Fruit fly (Drosophila melanogaster) whole organism, embryonic: ENCODE data around the gene dsx-c73A.

Experiments
- Adf1 ChIP-seq: fragments of 200-800 bp; sonication (Bioruptor generic); IDR thresholded peaks from 2 replicates; pipeline ENCODE4 v1.3.6; 2022; ENCODE audit warnings: missing biosample characterization, missing genetic modification characterization
- B-H1 ChIP-seq: fragments of 200-800 bp; sonication (Bioruptor generic); IDR thresholded peaks from 3 replicates; pipeline ENCODE4 v1.3.6; 2022; ENCODE audit warnings: missing biosample characterization, missing genetic modification characterization
- Blimp-1 ChIP-seq: fragments of 200-800 bp; sonication (Bioruptor generic); optimal IDR thresholded peaks from 3 replicates; lab custom pipeline; 2018; ENCODE audit warnings: missing biosample characterization, missing genetic modification characterization, mild to moderate bottlenecking, moderate library complexity, missing genetic modification reagents
- CG10267 ChIP-seq: fragments of 200-800 bp; sonication (Bioruptor generic); optimal IDR thresholded peaks from 2 replicates; lab custom pipeline; 2018; ENCODE audit warnings: missing biosample characterization, mild to moderate bottlenecking, missing genetic modification characterization, moderate library complexity
- CG11504 ChIP-seq: fragments of 200-800 bp; sonication (Bioruptor generic); optimal IDR thresholded peaks from 3 replicates; lab custom pipeline; 2019; ENCODE audit warnings: missing biosample characterization, mild to moderate bottlenecking, missing genetic modification characterization, moderate library complexity
- CG12104 ChIP-seq: fragments of 200-800 bp; sonication (Bioruptor generic); optimal IDR thresholded peaks from 3 replicates; lab custom pipeline; 2016; ENCODE audit warnings: missing biosample characterization, missing genetic modification characterization
- CG12299 ChIP-seq: fragments of 200-800 bp; sonication (Bioruptor generic); optimal IDR thresholded peaks from 2 replicates; lab custom pipeline; 2018; ENCODE audit warnings: missing biosample characterization, mild to moderate bottlenecking, missing genetic modification characterization
- CG1233 ChIP-seq: fragments of 200-800 bp; sonication (Bioruptor generic); optimal IDR thresholded peaks from 4 replicates; lab custom pipeline; 2018; ENCODE audit warnings: missing biosample characterization, mild to moderate bottlenecking, missing genetic modification characterization
- CG12391 ChIP-seq: fragments of 200-800 bp; sonication (Bioruptor generic); optimal IDR thresholded peaks from 3 replicates; lab custom pipeline; 2018; ENCODE audit warnings: missing biosample characterization, mild to moderate bottlenecking, missing genetic modification characterization, moderate library complexity
- CG13287 ChIP-seq: fragments of 200-800 bp; sonication (Bioruptor generic); IDR thresholded peaks from 2 replicates; pipeline ENCODE4 v1.3.6; 2022; ENCODE audit warnings: missing biosample characterization, missing genetic modification characterization; ENCODE audit not compliant: partially characterized antibody
- CG14710 ChIP-seq: fragments of 200-800 bp; sonication (Bioruptor generic); optimal IDR thresholded peaks from 3 replicates; lab custom pipeline; 2019; ENCODE audit warnings: missing biosample characterization, mild to moderate bottlenecking, missing genetic modification characterization, moderate library complexity
- CG14860 ChIP-seq: fragments of 200-800 bp; sonication (Bioruptor generic); IDR thresholded peaks from 3 replicates; pipeline ENCODE4 v1.3.6; 2022; ENCODE audit warnings: missing biosample characterization, missing genetic modification characterization; ENCODE audit not compliant: partially characterized antibody
- CG15514 ChIP-seq: fragments of 200-800 bp; sonication (Bioruptor generic); optimal IDR thresholded peaks from 3 replicates; lab custom pipeline; 2017; ENCODE audit warnings: missing biosample characterization, missing genetic modification characterization, mild to moderate bottlenecking, moderate library complexity, missing genetic modification reagents
- CG18011 ChIP-seq: fragments of 200-800 bp; sonication (Bioruptor generic); optimal IDR thresholded peaks from 2 replicates; lab custom pipeline; 2017; ENCODE audit warnings: missing biosample characterization, missing genetic modification characterization, mild to moderate bottlenecking, moderate library complexity, missing genotype
- CG18599 ChIP-seq: fragments of 200-800 bp; sonication (Bioruptor generic); optimal IDR thresholded peaks from 3 replicates; lab custom pipeline; 2017; ENCODE audit warnings: missing biosample characterization, missing genetic modification characterization, mild to moderate bottlenecking, moderate library complexity, missing genetic modification reagents
- CG31441 ChIP-seq: fragments of 200-800 bp; sonication (Bioruptor generic); IDR thresholded peaks from 2 replicates; pipeline ENCODE4 v1.3.6; 2022; ENCODE audit warnings: missing biosample characterization, missing genetic modification characterization
- CG33213 ChIP-seq: fragments of 200-800 bp; sonication (Bioruptor generic); optimal IDR thresholded peaks from 3 replicates; lab custom pipeline; 2016; ENCODE audit warnings: missing biosample characterization, missing genetic modification characterization
- CHES-1-like ChIP-seq: fragments of 200-800 bp; sonication (Bioruptor generic); optimal IDR thresholded peaks from 2 replicates; lab custom pipeline; 2016; ENCODE audit warnings: missing biosample characterization, missing genetic modification characterization
- D ChIP-seq, 2 experiments: fragments of 200-800 bp in 1 of 2; fragments of >200 bp in 1 of 2; sonication (Bioruptor generic) in 1 of 2; optimal IDR thresholded peaks; 2 replicates in 1 of 2; 3 replicates in 1 of 2; lab custom pipeline; 2017; ENCODE audit warnings: mild to moderate bottlenecking in 1 of 2, missing biosample characterization in 1 of 2, missing genetic modification characterization in 1 of 2, missing genetic modification reagents in 1 of 2
- Dll ChIP-seq: fragments of 200-800 bp; sonication (Bioruptor generic); IDR thresholded peaks from 4 replicates; pipeline ENCODE4 v1.3.6; 2022; ENCODE audit warnings: missing biosample characterization, missing genetic modification characterization; ENCODE audit not compliant: partially characterized antibody
- Dp ChIP-seq: fragments of 200-800 bp; sonication (Bioruptor generic); optimal IDR thresholded peaks from 2 replicates; lab custom pipeline; 2018; ENCODE audit warnings: missing biosample characterization, mild to moderate bottlenecking, missing genetic modification characterization, moderate library complexity
- Dref ChIP-seq: fragments of 200-800 bp; sonication (Bioruptor generic); IDR thresholded peaks from 2 replicates; pipeline ENCODE4 v1.3.6; 2022; ENCODE audit warnings: missing biosample characterization, missing genetic modification characterization
- E2f2 ChIP-seq: fragments of 200-800 bp; sonication (Bioruptor generic); IDR thresholded peaks from 2 replicates; pipeline ENCODE4 v1.3.6; 2022; ENCODE audit warnings: missing biosample characterization, missing genetic modification characterization
- Ets65A ChIP-seq: fragments of 200-800 bp; sonication (Bioruptor generic); peaks from one replicate; lab custom pipeline; 2016; ENCODE audit warnings: missing biosample characterization, missing genetic modification characterization
- H2.0 ChIP-seq: fragments of 200-800 bp; sonication (Bioruptor generic); IDR thresholded peaks from 2 replicates; pipeline ENCODE4 v1.3.6; 2022; ENCODE audit warnings: missing biosample characterization, missing genetic modification characterization
- Hr78 ChIP-seq, 2 experiments: fragments of 200-800 bp in 1 of 2; fragments of >200 bp in 1 of 2; sonication (Bioruptor generic) in 1 of 2; optimal IDR thresholded peaks; 2 replicates each; lab custom pipeline; 2017 to 2019; ENCODE audit warnings: missing biosample characterization in 2 of 2, missing genetic modification characterization in 2 of 2, mild to moderate bottlenecking in 1 of 2, moderate library complexity in 1 of 2
- Med ChIP-seq: fragments of 200-800 bp; sonication (Bioruptor generic); peaks from one replicate; lab custom pipeline; 2016; ENCODE audit warnings: missing biosample characterization, missing genetic modification characterization, mild to moderate bottlenecking, inconsistent platforms, moderate library complexity
- Poxn ChIP-seq: fragments of 200-800 bp; sonication (Bioruptor generic); IDR thresholded peaks from 2 replicates; pipeline ENCODE4 v1.3.6; 2022; ENCODE audit warnings: missing biosample characterization, missing genetic modification characterization
- chinmo ChIP-seq: fragments of 200-800 bp; sonication (Bioruptor generic); IDR thresholded peaks from 4 replicates; pipeline ENCODE4 v1.3.6; 2022; ENCODE audit warnings: missing biosample characterization, missing genetic modification characterization; ENCODE audit not compliant: partially characterized antibody
- dysf ChIP-seq: fragments of 200-800 bp; sonication (Bioruptor generic); IDR thresholded peaks from 3 replicates; pipeline ENCODE4 v1.3.6; 2022; ENCODE audit warnings: missing biosample characterization, missing genetic modification characterization
- gem ChIP-seq: fragments of 200-800 bp; sonication (Bioruptor generic); optimal IDR thresholded peaks from 2 replicates; lab custom pipeline; 2019; ENCODE audit warnings: missing biosample characterization, mild to moderate bottlenecking, missing genetic modification characterization, moderate library complexity
- grn ChIP-seq: fragments of 200-800 bp; sonication (Bioruptor generic); optimal IDR thresholded peaks from 3 replicates; lab custom pipeline; 2017; ENCODE audit warnings: missing biosample characterization, missing genetic modification characterization
- inv ChIP-seq: fragments of 200-800 bp; sonication (Bioruptor generic); IDR thresholded peaks from 2 replicates; pipeline ENCODE4 v1.3.6; 2022; ENCODE audit warnings: missing biosample characterization, missing genetic modification characterization; ENCODE audit not compliant: partially characterized antibody
- kni ChIP-seq: fragments of 200-800 bp; sonication (Bioruptor generic); optimal IDR thresholded peaks from 3 replicates; lab custom pipeline; 2017; ENCODE audit warnings: mild to moderate bottlenecking, missing biosample characterization, missing genetic modification reagents, missing genetic modification characterization
- onecut ChIP-seq: fragments of 200-800 bp; sonication (Bioruptor generic); IDR thresholded peaks from 2 replicates; pipeline ENCODE4 v1.3.6; 2022; ENCODE audit warnings: missing biosample characterization, missing genetic modification characterization
- pan ChIP-seq, 4 experiments: fragments of >200 bp in 3 of 4; fragments of 200-800 bp in 1 of 4; sonication (Bioruptor generic) in 1 of 4; optimal IDR thresholded peaks in 3 of 4; IDR thresholded peaks in 1 of 4; 2 replicates each; pipeline versions ENCODE4 v1.3.6 to Lab custom; 2017 to 2022; ENCODE audit warnings: missing biosample characterization in 2 of 4, missing genetic modification characterization in 2 of 4, mixed read lengths in 1 of 4
- phol ChIP-seq: fragments of 200-800 bp; sonication (Bioruptor generic); optimal IDR thresholded peaks from 3 replicates; lab custom pipeline; 2018; ENCODE audit warnings: missing biosample characterization, mild to moderate bottlenecking, missing genetic modification characterization, moderate library complexity
- prd ChIP-seq, 3 experiments: fragments of >200 bp in 2 of 3; fragments of 200-800 bp in 1 of 3; sonication (Bioruptor generic) in 1 of 3; optimal IDR thresholded peaks in 2 of 3; IDR thresholded peaks in 1 of 3; 2 replicates in 2 of 3; 3 replicates in 1 of 3; pipeline versions ENCODE4 v1.3.6 to Lab custom; 2017 to 2022; ENCODE audit warnings: missing biosample characterization in 1 of 3, missing genetic modification characterization in 1 of 3
- psq ChIP-seq: fragments of 200-800 bp; sonication (Bioruptor generic); optimal IDR thresholded peaks from 2 replicates; lab custom pipeline; 2017; ENCODE audit warnings: missing biosample characterization, missing genetic modification characterization
- scrt ChIP-seq: fragments of 200-800 bp; sonication (Bioruptor generic); optimal IDR thresholded peaks from 2 replicates; lab custom pipeline; 2018; ENCODE audit warnings: missing biosample characterization, mild to moderate bottlenecking, missing genetic modification characterization, moderate library complexity
- sob ChIP-seq: fragments of 200-800 bp; sonication (Bioruptor generic); IDR thresholded peaks from 2 replicates; pipeline ENCODE4 v1.3.6; 2022; ENCODE audit warnings: missing biosample characterization, missing genetic modification characterization
- sqz ChIP-seq: fragments of 200-800 bp; sonication (Bioruptor generic); optimal IDR thresholded peaks from 3 replicates; lab custom pipeline; 2018; ENCODE audit warnings: missing biosample characterization, mild to moderate bottlenecking, missing genetic modification characterization
- tna ChIP-seq: fragments of 200-800 bp; sonication (Bioruptor generic); IDR thresholded peaks from 2 replicates; pipeline ENCODE4 v1.3.6; 2022; ENCODE audit warnings: missing biosample characterization, missing genetic modification characterization; ENCODE audit not compliant: partially characterized antibody
- zen2 ChIP-seq: fragments of 200-800 bp; sonication (Bioruptor generic); IDR thresholded peaks from 3 replicates; pipeline ENCODE4 v1.3.6; 2022; ENCODE audit warnings: missing biosample characterization, missing genetic modification characterization; ENCODE audit not compliant: partially characterized antibody
- zfh1 ChIP-seq: fragments of 200-800 bp; sonication (Bioruptor generic); IDR thresholded peaks from 3 replicates; pipeline ENCODE4 v1.3.6; 2022; ENCODE audit warnings: missing biosample characterization, missing genetic modification characterization

The dsx-c73A gene

dm6 chr3L:16392203-16392800 lies 59.5 kb downstream of the dsx-c73A start (continued):
- TF ChIP-seq tna (GFP tag; lab: Robert Waterston, UW) (0 out of 2 replicates have a peak, but pooled peaks have one; percentile 29), grn (peak; percentile 37), sob (GFP tag; lab: Robert Waterston, UW) (no peak)

dm6 chr3L:16391257-16391656 lies 60.5 kb downstream of the dsx-c73A start:
- TF ChIP-seq chinmo (GFP tag; lab: Robert Waterston, UW), result 0 out of 4 replicates have a peak, but pooled peaks have one; percentile 41
- TF ChIP-seq B-H1, result no peak
- TF ChIP-seq zfh1 (GFP tag; lab: Robert Waterston, UW), result 0 out of 3 replicates have a peak, but pooled peaks have one; percentile 23
- no peak for TF ChIP-seq onecut
- no peak for TF ChIP-seq CG12299 (tag; lab: Kevin White, UChicago)
- TF ChIP-seq D (optimal IDR thresholded peaks at IDR 0.05; lab: Kevin White, UChicago), result no peak
- no peak for TF ChIP-seq D (GFP tag; optimal IDR thresholded peaks at IDR 0.05; lab: Kevin White, UChicago)
- TF ChIP-seq inv, result no peak
- peak; percentile 89 for TF ChIP-seq Ets65A (GFP tag; lab: Kevin White, UChicago)
- 0 out of 3 replicates have a peak, but pooled peaks have one; percentile 20 for TF ChIP-seq dysf (GFP tag; lab: Robert Waterston, UW)
- TF ChIP-seq pan (optimal IDR thresholded peaks at IDR 0.05; lab: Kevin White, UChicago), result no peak
- peak in 1 of 2 experiments; percentile 21 for TF ChIP-seq pan (GFP tag; optimal IDR thresholded peaks at IDR 0.05 in 1 of 2, IDR thresholded peaks at IDR 0.05 in 1 of 2)
- no peak for TF ChIP-seq Adf1 (GFP tag; lab: Robert Waterston, UW)
- no peak for TF ChIP-seq scrt (GFP tag; lab: Kevin White, UChicago)
- TF ChIP-seq prd (optimal IDR thresholded peaks at IDR 0.05; lab: Kevin White, UChicago), result no peak
- TF ChIP-seq prd (GFP tag; IDR thresholded peaks at IDR 0.05; lab: Robert Waterston, UW), result no peak
- no peak for TF ChIP-seq CG33213
- TF ChIP-seq CG18011 (GFP tag; lab: Kevin White, UChicago), result no peak
- TF ChIP-seq H2.0 (GFP tag; lab: Robert Waterston, UW), result no peak
- no peak for TF ChIP-seq Hr78 (GFP tag; optimal IDR thresholded peaks at IDR 0.05; lab: Kevin White, UChicago)
- TF ChIP-seq Poxn, result no peak
- no peak for TF ChIP-seq CG1233 (GFP tag; lab: Kevin White, UChicago)
- peak; percentile 28 for TF ChIP-seq Med (GFP tag; lab: Kevin White, UChicago)
- no peak for TF ChIP-seq sqz (GFP tag; lab: Kevin White, UChicago)
- no peak for TF ChIP-seq CG15514
- TF ChIP-seq CHES-1-like, result no peak

- no peak for TF ChIP-seq psq (GFP tag; lab: Kevin White, UChicago)
- peak; percentile 4 for TF ChIP-seq gem (tag; lab: Kevin White, UChicago)
- TF ChIP-seq CG12104 (GFP tag; lab: Kevin White, UChicago), result no peak
- TF ChIP-seq CG14860, result peak; percentile 23; the same call in 1 of the 3 replicates
- TF ChIP-seq CG18599 (GFP tag; lab: Kevin White, UChicago), result no peak
- no peak for TF ChIP-seq kni (GFP tag; lab: Kevin White, UChicago)
- peak; percentile 67 for TF ChIP-seq CG13287
- peak; percentile 86 for TF ChIP-seq CG10267 (tag; lab: Kevin White, UChicago)
- TF ChIP-seq Dref (GFP tag; lab: Robert Waterston, UW), result peak; percentile 57
- peak; percentile 86 for TF ChIP-seq Dp (GFP tag; lab: Kevin White, UChicago)
- TF ChIP-seq Blimp-1 (GFP tag; lab: Kevin White, UChicago), result peak; percentile 11
- peak; percentile 88 for TF ChIP-seq E2f2
- peak; percentile 50 for TF ChIP-seq zen2 (GFP tag; lab: Robert Waterston, UW)
- peak; percentile 5 for TF ChIP-seq CG12391 (tag; lab: Kevin White, UChicago)
- TF ChIP-seq Dll (GFP tag; lab: Robert Waterston, UW), result 0 out of 4 replicates have a peak, but pooled peaks have one; percentile 35
- TF ChIP-seq CG31441 (GFP tag; lab: Robert Waterston, UW), result 0 out of 2 replicates have a peak, but pooled peaks have one; percentile 11
- TF ChIP-seq CG11504, result peak; percentile 12
- peak; percentile 21 for TF ChIP-seq CG14710 (tag; lab: Kevin White, UChicago)
- TF ChIP-seq phol (tag; lab: Kevin White, UChicago), result peak; percentile 3
These were observed 61.0 kb downstream of the dsx-c73A start for dm6 chr3L:16390793-16391192.
